Fruit fly (Drosophila melanogaster): ENCODE measurements around the gene Rhp.

Rhp gene

dm6 chrX:15788235-15789187 is at the start of gene Rhp:
Gene Rhp, plus strand, starts transcription at chrX:15788897.
- no peak for TF ChIP-seq noc (tag; optimal IDR thresholded peaks at IDR 0.05)

dm6 chrX:15740288-15740726 is 48.4 kb upstream of the Rhp start:
- TF ChIP-seq noc (tag; optimal IDR thresholded peaks at IDR 0.05), result peak; percentile 91

DNA sequence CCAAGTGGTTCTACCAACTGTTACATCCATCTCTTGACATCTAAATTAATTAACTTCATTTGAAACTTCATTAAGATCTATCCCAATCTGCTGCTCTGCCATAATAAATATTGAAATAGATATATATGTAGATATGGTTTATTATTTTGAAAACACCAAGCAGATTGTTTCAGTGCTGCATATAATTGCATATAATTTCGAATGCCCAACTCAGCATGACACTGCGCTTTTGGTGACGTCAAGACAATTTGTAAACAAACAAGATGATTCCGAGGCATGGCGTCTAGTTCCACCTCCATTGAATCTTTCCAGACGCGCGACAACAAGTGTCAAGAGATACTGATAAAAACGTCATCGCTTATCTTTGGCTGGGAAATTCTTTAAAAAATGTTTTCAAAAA is 47.8 kb upstream of the Rhp start:
- peak; percentile 25 for TF ChIP-seq noc (tag; optimal IDR thresholded peaks at IDR 0.05)

DNA sequence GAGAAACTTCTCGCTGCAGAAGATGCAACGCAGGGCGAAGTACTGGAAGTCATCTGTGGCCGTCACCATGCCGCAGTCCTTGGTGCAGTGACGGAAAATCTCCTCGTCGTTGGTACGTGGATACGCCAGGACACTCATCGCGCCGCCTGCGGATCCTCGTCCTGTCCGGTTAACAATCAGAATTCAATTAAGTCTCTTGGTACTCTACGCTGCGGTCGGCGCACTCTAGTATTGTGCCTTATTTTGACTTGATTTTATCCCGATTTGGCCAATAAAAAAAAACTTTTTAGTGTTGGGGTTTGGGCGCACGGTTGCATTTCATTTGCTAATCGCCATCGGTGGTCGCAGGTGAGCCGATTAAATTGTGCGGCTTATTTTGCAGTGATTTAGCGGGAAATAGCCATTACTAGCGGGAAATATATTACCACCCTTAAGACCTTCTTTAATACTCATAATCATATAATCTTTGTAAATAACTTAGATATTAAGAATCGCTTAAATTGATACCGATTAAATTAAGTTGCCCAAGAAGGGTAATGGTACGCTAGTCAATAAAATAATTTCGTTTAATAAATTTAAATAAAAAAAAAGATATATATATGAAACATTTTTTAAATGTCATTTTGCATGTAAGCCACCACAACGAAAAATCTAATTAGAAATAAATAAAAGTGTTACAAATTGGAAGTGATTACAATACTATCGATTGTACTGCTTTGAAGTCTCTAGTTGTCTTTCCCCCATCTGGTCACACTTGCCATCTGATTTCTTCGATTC is 42.6 kb upstream of the Rhp start, which contains the start of the genes CG8944 and CCT6:
TSS of gene CG8944 (minus strand) at position 327 of the 777 bp plus-strand sequence.
TSS of gene CCT6 (plus strand) at position 744 of the 777 bp plus-strand sequence.
- TF ChIP-seq noc (tag; optimal IDR thresholded peaks at IDR 0.05), result no peak

DNA sequence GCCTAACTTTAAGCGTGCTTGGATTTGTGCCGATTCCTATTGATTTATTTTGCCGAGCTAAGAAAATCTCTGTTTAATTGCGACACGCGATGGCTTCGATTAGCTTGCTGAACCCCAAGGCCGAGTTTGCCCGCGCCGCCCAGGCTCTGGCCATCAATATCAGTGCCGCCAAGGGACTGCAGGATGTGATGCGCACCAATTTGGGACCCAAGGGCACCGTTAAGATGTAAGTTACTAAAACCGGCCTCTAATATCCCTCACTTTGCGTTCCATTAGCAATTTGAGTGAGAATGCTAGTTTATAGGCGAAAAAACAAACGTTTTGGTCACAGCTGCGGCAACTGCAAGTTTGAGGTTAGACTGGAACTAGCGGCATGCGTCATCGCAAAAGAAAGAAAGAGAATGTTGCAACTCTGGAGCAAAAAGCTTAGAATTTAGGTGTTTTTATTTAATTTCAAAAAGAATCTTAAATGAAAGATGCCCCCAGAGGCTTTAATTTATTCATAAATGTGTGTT is 42.0 kb upstream of the Rhp start:
- TF ChIP-seq noc (tag; optimal IDR thresholded peaks at IDR 0.05), result no peak

dm6 chrX:15748945-15749344 is 39.8 kb upstream of the Rhp start, which contains the start of gene Mvd:
Gene Mvd, plus strand, starts transcription at chrX:15749166.
- TF ChIP-seq noc (tag; optimal IDR thresholded peaks at IDR 0.05), result no peak

dm6 chrX:15756018-15756417 is 32.7 kb upstream of the Rhp start, which contains the start of gene CG8260:
Gene CG8260, plus strand, starts transcription at chrX:15756318.
- no peak for TF ChIP-seq noc (tag; optimal IDR thresholded peaks at IDR 0.05)

- peak; percentile 56 for TF ChIP-seq noc (tag; optimal IDR thresholded peaks at IDR 0.05)
Observed at dm6 chrX:15758692-15759240, 29.9 kb upstream of the Rhp start.

dm6 chrX:15759752-15760446 is 28.8 kb upstream of the Rhp start:
- TF ChIP-seq noc (tag; optimal IDR thresholded peaks at IDR 0.05), result no peak

- no peak for TF ChIP-seq noc (tag; optimal IDR thresholded peaks at IDR 0.05)
Observed at dm6 chrX:15760447-15761297, 28.0 kb upstream of the Rhp start, which contains the start of the genes Graf and mRpL3. Gene Graf, minus strand, starts transcription at chrX:15760733. Gene mRpL3, plus strand, starts transcription at chrX:15761248.

- TF ChIP-seq noc (tag; optimal IDR thresholded peaks at IDR 0.05), result no peak
Observed at dm6 chrX:15761298-15761640, 27.4 kb upstream of the Rhp start.

dm6 chrX:15762723-15763122 is 26.0 kb upstream of the Rhp start, which contains the start of gene Polr3A:
Gene Polr3A, plus strand, starts transcription at chrX:15762956.
- TF ChIP-seq noc (tag; optimal IDR thresholded peaks at IDR 0.05), result no peak

- no peak for TF ChIP-seq noc (tag; optimal IDR thresholded peaks at IDR 0.05)
Observed at dm6 chrX:15766395-15766866, 22.3 kb upstream of the Rhp start, which contains the start of gene CG8952. Gene CG8952, minus strand, starts transcription at chrX:15766445.

dm6 chrX:15769457-15769856 is 19.2 kb upstream of the Rhp start, which contains the start of gene CG33172:
Gene CG33172, plus strand, starts transcription at chrX:15769664.
- no peak for TF ChIP-seq noc (tag; optimal IDR thresholded peaks at IDR 0.05)

Data from whole organism, larva.